Worm (Caenorhabditis elegans) whole organism, L3 larva: ENCODE measurements around the gene F22F4.5.

Source experiments
- R02D3.7 ChIP-seq: fragments of 150-350 bp; optimal IDR thresholded peaks from 2 replicates; lab custom pipeline; 2014; ENCODE audit warnings: missing biosample characterization, missing genetic modification characterization
- daf-12 ChIP-seq: fragments of 150-350 bp; optimal IDR thresholded peaks from 2 replicates; lab custom pipeline; 2014; ENCODE audit warnings: missing biosample characterization, missing genetic modification reagents, missing genetic modification characterization
- elt-1 ChIP-seq: fragments of 150-350 bp; optimal IDR thresholded peaks from 2 replicates; lab custom pipeline; 2014; ENCODE audit warnings: missing biosample characterization, missing genetic modification characterization
- elt-3 ChIP-seq, 3 experiments: fragments of 150-350 bp in 1 of 3; sonication (generic microtip) in 2 of 3; optimal IDR thresholded peaks; 2 replicates in 2 of 3; 4 replicates in 1 of 3; lab custom pipeline; 2014 to 2017; ENCODE audit warnings: missing biosample characterization in 3 of 3, missing genetic modification characterization in 3 of 3
- lin-15B ChIP-seq: fragments of 150-350 bp; optimal IDR thresholded peaks from 2 replicates; lab custom pipeline; 2014; ENCODE audit warnings: missing biosample characterization, missing genetic modification characterization
- nhr-28 ChIP-seq: fragments of 150-350 bp; optimal IDR thresholded peaks from 2 replicates; lab custom pipeline; 2014; ENCODE audit warnings: missing biosample characterization, missing genetic modification characterization
- nhr-77 ChIP-seq: fragments of 150-350 bp; optimal IDR thresholded peaks from 2 replicates; lab custom pipeline; 2014; ENCODE audit warnings: missing biosample characterization, missing genetic modification characterization
- snpc-4 ChIP-seq: fragments of 150-350 bp; optimal IDR thresholded peaks from 2 replicates; lab custom pipeline; 2014; ENCODE audit warnings: missing biosample characterization, missing genetic modification characterization
- unc-62 ChIP-seq: fragments of 150-350 bp; sonication (generic microtip); optimal IDR thresholded peaks from 4 replicates; lab custom pipeline; 2014; ENCODE audit warnings: missing biosample characterization, missing genetic modification reagents, missing genetic modification characterization

ce11 chrX:5981698-5982097, 11.0 kb downstream of the F22F4.5 start:
- TF ChIP-seq nhr-28 (tag; lab: Kevin White, UChicago) (no peak), daf-12 (tag; lab: Kevin White, UChicago) (no peak), elt-1 (tag; lab: Kevin White, UChicago) (no peak), unc-62 (no peak), R02D3.7 (tag; lab: Kevin White, UChicago) (no peak), nhr-77 (tag; lab: Kevin White, UChicago) (no peak), elt-3 (tag; optimal IDR thresholded peaks at IDR 0.05; lab: Kevin White, UChicago) (no peak), lin-15B (no peak), snpc-4 (tag; lab: Kevin White, UChicago) (no peak)
